Worm (Caenorhabditis elegans): Measurements from ENCODE around the gene F22F4.5.

F22F4.5 gene

DNA sequence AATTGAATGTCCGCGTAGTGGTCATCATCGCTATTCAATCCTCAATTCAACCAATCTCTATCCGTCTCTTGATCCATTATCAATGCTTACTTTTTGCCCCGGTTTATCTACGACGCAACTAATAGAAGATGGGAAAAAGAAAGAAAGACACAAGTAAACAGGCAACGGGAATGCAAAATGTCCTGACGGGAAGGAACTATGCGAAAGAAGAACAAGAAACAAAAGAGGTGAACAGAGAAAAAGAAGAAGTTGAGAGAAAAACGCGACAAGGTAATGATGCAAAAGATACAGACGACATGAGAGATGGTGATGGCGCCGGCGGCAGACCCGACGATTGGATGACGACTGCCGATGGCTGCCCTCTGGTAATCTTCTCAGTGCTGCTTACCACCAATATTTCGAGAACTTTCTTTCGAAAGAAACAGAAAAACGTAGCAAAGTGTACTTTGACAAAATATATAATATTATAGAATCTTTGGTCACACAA is 49.4 kb upstream of the F22F4.5 start (continued):
- TF ChIP-seq nhr-19 (GFP tag; conservative IDR thresholded peaks at IDR 0.05), result peak; percentile 72; the same call in 1 of the 2 replicates
- no peak for TF ChIP-seq fkh-4 (tag; optimal IDR thresholded peaks at IDR 0.05; ENCODE audit: borderline replicate concordance)
- TF ChIP-seq nhr-90 (tag; optimal IDR thresholded peaks at IDR 0.05; ENCODE audit: poor library complexity), result peak; percentile 82
- TF ChIP-seq mef-2 (tag; optimal IDR thresholded peaks at IDR 0.05), result no peak
- no peak for TF ChIP-seq Y116A8C.19 (tag; optimal IDR thresholded peaks at IDR 0.05; ENCODE audit: borderline replicate concordance)
- TF ChIP-seq snu-23 (GFP tag; optimal IDR thresholded peaks at IDR 0.05), result peak; percentile 95
- TF ChIP-seq nhr-20 (tag; optimal IDR thresholded peaks at IDR 0.05), result peak; percentile 94
- no peak for TF ChIP-seq aly-2 (tag; optimal IDR thresholded peaks at IDR 0.05)
- TF ChIP-seq alr-1 (tag; optimal IDR thresholded peaks at IDR 0.05; ENCODE audit: borderline replicate concordance), result no peak
- TF ChIP-seq ama-1 (optimal IDR thresholded peaks at IDR 0.05), result no peak
- TF ChIP-seq irx-1 (tag; optimal IDR thresholded peaks at IDR 0.05), result peak; percentile 25
- no peak for TF ChIP-seq sox-4 (tag; optimal IDR thresholded peaks at IDR 0.05)
- TF ChIP-seq unc-62 (GFP tag; optimal IDR thresholded peaks at IDR 0.05), result no peak
- TF ChIP-seq jun-1 (tag; optimal IDR thresholded peaks at IDR 0.05), result peak; percentile 76
- peak; percentile 53; the same call in 1 of the 2 replicates for TF ChIP-seq grh-1 (GFP tag; IDR thresholded peaks at IDR 0.05)
- TF ChIP-seq fos-1 (tag; optimal IDR thresholded peaks at IDR 0.05), result peak; percentile 35
- TF ChIP-seq unc-98 (GFP tag; IDR thresholded peaks at IDR 0.05), result no peak
- no peak for TF ChIP-seq nhr-12 (tag; optimal IDR thresholded peaks at IDR 0.05)
- no peak for TF ChIP-seq hpl-2 (GFP tag; optimal IDR thresholded peaks at IDR 0.05)
- TF ChIP-seq nhr-71 (tag; optimal IDR thresholded peaks at IDR 0.05), result peak; percentile 90
- peak; percentile 20 for TF ChIP-seq nhr-237 (tag; optimal IDR thresholded peaks at IDR 0.05)
- no peak for TF ChIP-seq fkh-10 (GFP tag; optimal IDR thresholded peaks at IDR 0.05)
- no peak for TF ChIP-seq ceh-90 (tag; optimal IDR thresholded peaks at IDR 0.05)
- no peak for TF ChIP-seq snpc-4 (tag; optimal IDR thresholded peaks at IDR 0.05)
- TF ChIP-seq dsc-1 (tag; optimal IDR thresholded peaks at IDR 0.05), result no peak
- peak; percentile 60 to 85 for TF ChIP-seq lsy-2 (tag; optimal IDR thresholded peaks at IDR 0.05)
- peak; percentile 12 for TF ChIP-seq egl-13 (tag; optimal IDR thresholded peaks at IDR 0.05)
- TF ChIP-seq isw-1 (GFP tag; IDR thresholded peaks at IDR 0.05), result no peak
- peak; percentile 13 to 37 for TF ChIP-seq efl-1 (optimal IDR thresholded peaks at IDR 0.05)
- TF ChIP-seq efl-1 (GFP tag; optimal IDR thresholded peaks at IDR 0.05 in 1 of 2), result peak; percentile 24 to 94
- no peak for TF ChIP-seq tlp-1 (tag; optimal IDR thresholded peaks at IDR 0.05)
- no peak for TF ChIP-seq aha-1 (tag; optimal IDR thresholded peaks at IDR 0.05)
- TF ChIP-seq ces-1 (GFP tag; optimal IDR thresholded peaks at IDR 0.05), result no peak
- no peak for TF ChIP-seq zag-1 (tag; optimal IDR thresholded peaks at IDR 0.05)
- no peak for TF ChIP-seq fkh-8 (tag; optimal IDR thresholded peaks at IDR 0.05)
- peak; percentile 78 for TF ChIP-seq elt-2 (tag; optimal IDR thresholded peaks at IDR 0.05)

DNA sequence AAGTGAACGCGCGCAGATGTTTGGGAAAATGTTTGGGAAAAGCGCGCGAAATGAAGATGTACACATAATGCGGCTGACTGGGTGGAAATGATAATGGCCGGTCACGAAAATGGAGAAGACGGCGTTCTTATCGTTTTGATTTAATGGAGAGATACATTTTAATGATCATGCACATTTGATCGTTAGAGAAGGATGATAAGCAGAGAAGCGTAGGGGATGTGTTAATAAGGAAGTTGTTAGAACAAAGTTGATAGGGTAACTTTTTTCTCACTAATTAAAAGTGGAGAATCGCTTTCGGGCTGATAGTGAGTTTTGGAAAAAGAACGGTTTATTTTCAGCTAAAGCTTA is 48.4 kb upstream of the F22F4.5 start:
- TF ChIP-seq elt-2 (tag; optimal IDR thresholded peaks at IDR 0.05) (peak; percentile 27), blmp-1 (tag; optimal IDR thresholded peaks at IDR 0.05) (peak; percentile 5), nhr-12 (tag; optimal IDR thresholded peaks at IDR 0.05) (no peak)

DNA sequence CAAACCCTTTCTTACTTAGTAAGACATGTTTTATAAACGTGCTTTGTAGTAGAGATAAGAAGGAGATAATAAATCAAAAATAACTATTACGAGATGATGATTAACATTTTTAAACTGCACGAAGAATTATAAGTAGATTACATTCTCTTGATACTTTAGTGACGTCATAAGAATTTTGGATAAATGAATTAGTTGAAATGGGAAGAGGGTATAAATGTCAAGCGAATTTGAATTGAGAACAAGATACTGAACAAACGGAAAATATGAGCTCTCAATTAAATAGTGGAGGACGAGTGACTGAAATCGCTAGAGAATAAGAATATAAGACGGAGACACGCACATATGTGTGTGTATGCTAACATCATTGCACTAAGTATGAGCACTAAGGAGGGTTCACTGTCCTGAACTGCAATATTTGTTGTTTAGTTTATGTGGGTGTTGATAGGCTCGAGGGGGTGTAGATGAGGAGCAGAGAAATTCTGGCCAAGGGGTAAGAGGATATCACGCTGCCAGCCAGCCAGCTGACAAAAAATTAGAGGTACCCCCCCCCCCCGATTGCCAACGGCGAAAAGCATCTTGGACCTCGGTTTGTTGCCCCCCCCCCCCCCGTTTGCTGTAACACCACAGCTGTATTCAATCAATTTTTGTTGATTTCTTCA is 47.9 kb upstream of the F22F4.5 start:
- TF ChIP-seq dpl-1 (GFP tag; optimal IDR thresholded peaks at IDR 0.05), result no peak
- no peak for TF ChIP-seq lin-13 (GFP tag; optimal IDR thresholded peaks at IDR 0.05)
- TF ChIP-seq lin-39 (tag; optimal IDR thresholded peaks at IDR 0.05), result no peak
- no peak for TF ChIP-seq fos-1 (tag; optimal IDR thresholded peaks at IDR 0.05)
- TF ChIP-seq fkh-10 (GFP tag; optimal IDR thresholded peaks at IDR 0.05), result no peak
- TF ChIP-seq tlp-1 (tag; optimal IDR thresholded peaks at IDR 0.05), result no peak
- TF ChIP-seq ceh-88 (GFP tag; IDR thresholded peaks at IDR 0.05), result no peak
- no peak for TF ChIP-seq ets-5 (GFP tag; IDR thresholded peaks at IDR 0.05)
- no peak for TF ChIP-seq mep-1 (tag; optimal IDR thresholded peaks at IDR 0.05)
- TF ChIP-seq aly-2 (tag; optimal IDR thresholded peaks at IDR 0.05), result no peak
- no peak for TF ChIP-seq nhr-12 (tag; optimal IDR thresholded peaks at IDR 0.05)
- TF ChIP-seq sox-4 (tag; optimal IDR thresholded peaks at IDR 0.05), result no peak
- no peak for TF ChIP-seq ceh-82 (tag; optimal IDR thresholded peaks at IDR 0.05)
- no peak for TF ChIP-seq sptf-1 (tag; optimal IDR thresholded peaks at IDR 0.05)
- TF ChIP-seq lin-14 (GFP tag; optimal IDR thresholded peaks at IDR 0.05), result peak; percentile 68
- TF ChIP-seq nhr-11 (tag; optimal IDR thresholded peaks at IDR 0.05), result no peak
- no peak for TF ChIP-seq ceh-8 (GFP tag; optimal IDR thresholded peaks at IDR 0.05)
- no peak for TF ChIP-seq unc-62 (GFP tag; optimal IDR thresholded peaks at IDR 0.05)
- no peak for TF ChIP-seq ztf-11 (tag; optimal IDR thresholded peaks at IDR 0.05)
- TF ChIP-seq lin-35 (GFP tag; optimal IDR thresholded peaks at IDR 0.05), result no peak
- TF ChIP-seq pax-3 (tag; optimal IDR thresholded peaks at IDR 0.05), result no peak
